Fruit fly (Drosophila melanogaster): Measurements from ENCODE around the gene CG9231.

Gene CG9231

dm6 chr3L:19590422-19590821 lies 4.6 kb upstream of the CG9231 start, which contains the start of gene CG14100 (continued):
- TF ChIP-seq CG9437 (GFP tag; optimal IDR thresholded peaks at IDR 0.05) (peak; percentile 98), CG2129 (GFP tag; IDR thresholded peaks at IDR 0.05; ENCODE audit: partially characterized antibody) (no peak), CG6254 (GFP tag; optimal IDR thresholded peaks at IDR 0.05) (peak; percentile 99), slp2 (GFP tag; optimal IDR thresholded peaks at IDR 0.05) (peak; percentile 100), CG32767 (GFP tag; IDR thresholded peaks at IDR 0.05) (peak; percentile 100), Hmr (GFP tag; optimal IDR thresholded peaks at IDR 0.05) (peak; percentile 100), CG1024 (GFP tag; IDR thresholded peaks at IDR 0.05) (peak; percentile 100), wdn (GFP tag; IDR thresholded peaks at IDR 0.05) (peak; percentile 100), CG3726 (GFP tag; IDR thresholded peaks at IDR 0.05) (peak; percentile 100), az2 (GFP tag; optimal IDR thresholded peaks at IDR 0.05) (peak; percentile 100), Kr (GFP tag; optimal IDR thresholded peaks at IDR 0.05) (peak; percentile 99), zfh1 (GFP tag; IDR thresholded peaks at IDR 0.05) (peak; percentile 100), dmrt11E (tag; optimal IDR thresholded peaks at IDR 0.05) (peak; percentile 100), tin (GFP tag; optimal IDR thresholded peaks at IDR 0.05) (peak; percentile 100), CG18764 (GFP tag; optimal IDR thresholded peaks at IDR 0.05) (peak; percentile 100), CG4360 (GFP tag; IDR thresholded peaks at IDR 0.05) (peak; percentile 98), CG13424 (tag; optimal IDR thresholded peaks at IDR 0.05) (peak; percentile 100), Six4 (GFP tag; optimal IDR thresholded peaks at IDR 0.05) (peak; percentile 100), CG6854 (GFP tag; optimal IDR thresholded peaks at IDR 0.05) (peak; percentile 100), fd3F (GFP tag; optimal IDR thresholded peaks at IDR 0.05) (peak; percentile 100), gsb (GFP tag; IDR thresholded peaks at IDR 0.05) (peak; percentile 100), sob (GFP tag; IDR thresholded peaks at IDR 0.05) (peak; percentile 100), CG11398 (GFP tag; optimal IDR thresholded peaks at IDR 0.05) (peak; percentile 100), her (GFP tag; optimal IDR thresholded peaks at IDR 0.05) (peak; percentile 99), gcm (GFP tag; optimal IDR thresholded peaks at IDR 0.05) (peak; percentile 100), CG3995 (GFP tag; optimal IDR thresholded peaks at IDR 0.05) (peak; percentile 94), sd (tag; optimal IDR thresholded peaks at IDR 0.05) (peak; percentile 100), CG2199 (GFP tag; IDR thresholded peaks at IDR 0.05) (peak; percentile 100), mld (GFP tag; IDR thresholded peaks at IDR 0.05; ENCODE audit: partially characterized antibody) (no peak), toy (GFP tag; IDR thresholded peaks at IDR 0.05) (peak; percentile 100), Spps (tag; optimal IDR thresholded peaks at IDR 0.05) (peak; percentile 100), usp (GFP tag; optimal IDR thresholded peaks at IDR 0.05) (no peak), ranshi (GFP tag; IDR thresholded peaks at IDR 0.05) (peak; percentile 100), CG8388 (GFP tag; optimal IDR thresholded peaks at IDR 0.05) (peak; percentile 100), sima (GFP tag; optimal IDR thresholded peaks at IDR 0.05) (peak; percentile 100), CG8478 (optimal IDR thresholded peaks at IDR 0.05) (no peak), Vsx1 (GFP tag; optimal IDR thresholded peaks at IDR 0.05) (peak; percentile 99), lab (GFP tag; optimal IDR thresholded peaks at IDR 0.05) (peak; percentile 100), br (optimal IDR thresholded peaks at IDR 0.05) (no peak), danr (GFP tag; IDR thresholded peaks at IDR 0.05) (peak; percentile 100), Dad (GFP tag; optimal IDR thresholded peaks at IDR 0.05) (peak; percentile 100), CG30431 (GFP tag; optimal IDR thresholded peaks at IDR 0.05) (peak; percentile 100), Sry-δ (GFP tag; optimal IDR thresholded peaks at IDR 0.05) (peak; percentile 94), zen (tag; optimal IDR thresholded peaks at IDR 0.05) (peak; percentile 100), dmrt99B (tag; optimal IDR thresholded peaks at IDR 0.05) (peak; percentile 100), Hr78 (GFP tag; optimal IDR thresholded peaks at IDR 0.05) (peak in 1 of 2 experiments; percentile 98), CG9727 (GFP tag; optimal IDR thresholded peaks at IDR 0.05) (peak; percentile 100), stc (GFP tag; IDR thresholded peaks at IDR 0.05) (peak; percentile 100), bab2 (GFP tag; optimal IDR thresholded peaks at IDR 0.05) (peak; percentile 100), HmgZ (tag; optimal IDR thresholded peaks at IDR 0.05) (peak; percentile 100), CG6765 (GFP tag; optimal IDR thresholded peaks at IDR 0.05) (peak; percentile 100), CG10274 (GFP tag; optimal IDR thresholded peaks at IDR 0.05) (peak; percentile 98)

Measured in whole organism, embryonic.